Fruit fly (Drosophila melanogaster) whole organism, embryonic: ENCODE data around the gene CG43354.

ENCODE experiments used
- CG11696 ChIP-seq: fragments of 200-800 bp; sonication (Bioruptor generic); IDR thresholded peaks from 2 replicates; pipeline ENCODE4 v1.3.6; 2022; ENCODE audit warnings: missing biosample characterization, missing genetic modification characterization
- CG12769 ChIP-seq: fragments of 200-800 bp; sonication (Bioruptor generic); optimal IDR thresholded peaks from 2 replicates; lab custom pipeline; 2019; ENCODE audit warnings: missing biosample characterization, mild to moderate bottlenecking, missing genetic modification characterization, moderate library complexity
- CG15269 ChIP-seq: fragments of 200-800 bp; sonication (Bioruptor generic); optimal IDR thresholded peaks from 2 replicates; lab custom pipeline; 2018; ENCODE audit warnings: missing biosample characterization, mild to moderate bottlenecking, missing genetic modification characterization, moderate library complexity
- CG1603 ChIP-seq: fragments of 200-800 bp; sonication (Bioruptor generic); optimal IDR thresholded peaks from 2 replicates; lab custom pipeline; 2019; ENCODE audit warnings: missing biosample characterization, mild to moderate bottlenecking, missing genetic modification characterization, moderate library complexity
- CG2199 ChIP-seq: fragments of 200-800 bp; sonication (Bioruptor generic); IDR thresholded peaks from 3 replicates; pipeline ENCODE4 v1.3.6; 2022; ENCODE audit warnings: missing biosample characterization, missing genetic modification characterization
- CG2678 ChIP-seq: fragments of 200-800 bp; sonication (Bioruptor generic); optimal IDR thresholded peaks from 3 replicates; lab custom pipeline; 2019; ENCODE audit warnings: missing biosample characterization, mild to moderate bottlenecking, missing genetic modification characterization, moderate library complexity
- CG32532 ChIP-seq: fragments of 200-800 bp; sonication (Bioruptor generic); IDR thresholded peaks from 2 replicates; pipeline ENCODE4 v1.3.6; 2022; ENCODE audit warnings: missing biosample characterization, missing genetic modification characterization
- CG32767 ChIP-seq: fragments of 200-800 bp; sonication (Bioruptor generic); IDR thresholded peaks from 2 replicates; pipeline ENCODE4 v1.3.6; 2022; ENCODE audit warnings: missing biosample characterization, missing genetic modification characterization
- CG5245 ChIP-seq: fragments of 200-800 bp; sonication (Bioruptor generic); optimal IDR thresholded peaks from 3 replicates; lab custom pipeline; 2016; ENCODE audit warnings: missing biosample characterization, missing genetic modification characterization
- CG6813 ChIP-seq: fragments of 200-800 bp; sonication (Bioruptor generic); optimal IDR thresholded peaks from 2 replicates; lab custom pipeline; 2017; ENCODE audit warnings: missing biosample characterization, missing genetic modification characterization, mild to moderate bottlenecking, moderate library complexity, missing genetic modification reagents
- CG6854 ChIP-seq: fragments of 200-800 bp; sonication (Bioruptor generic); optimal IDR thresholded peaks from 3 replicates; lab custom pipeline; 2017; ENCODE audit warnings: missing biosample characterization, mild to moderate bottlenecking, missing genetic modification characterization
- CG7839 ChIP-seq: fragments of 200-800 bp; sonication (Bioruptor generic); optimal IDR thresholded peaks from 3 replicates; lab custom pipeline; 2018; ENCODE audit warnings: missing biosample characterization, mild to moderate bottlenecking, missing genetic modification characterization, moderate library complexity
- CG8290 ChIP-seq, 3 experiments: fragments of 200-800 bp; sonication (Bioruptor generic); optimal IDR thresholded peaks; 2 replicates each; lab custom pipeline; 2016 to 2019; ENCODE audit warnings: missing biosample characterization in 3 of 3, missing genetic modification characterization in 3 of 3, mild to moderate bottlenecking in 2 of 3, moderate library complexity in 1 of 3
- CG9727 ChIP-seq: fragments of 200-800 bp; sonication (Bioruptor generic); optimal IDR thresholded peaks from 3 replicates; lab custom pipeline; 2017; ENCODE audit warnings: missing biosample characterization, mild to moderate bottlenecking, missing genetic modification characterization
- Dip2 ChIP-seq: fragments of 200-800 bp; sonication (Bioruptor generic); IDR thresholded peaks from 2 replicates; pipeline ENCODE4 v1.3.6; 2022; ENCODE audit warnings: missing biosample characterization, missing genetic modification characterization
- E2f2 ChIP-seq: fragments of 200-800 bp; sonication (Bioruptor generic); IDR thresholded peaks from 2 replicates; pipeline ENCODE4 v1.3.6; 2022; ENCODE audit warnings: missing biosample characterization, missing genetic modification characterization
- GATAe ChIP-seq: fragments of 200-800 bp; sonication (Bioruptor generic); conservative IDR thresholded peaks from 2 replicates; pipeline ENCODE4 v1.3.6; 2022; ENCODE audit warnings: missing biosample characterization, missing genetic modification characterization
- Mad ChIP-seq: fragments of 200-800 bp; sonication (Bioruptor generic); optimal IDR thresholded peaks from 2 replicates; lab custom pipeline; 2016; ENCODE audit warnings: missing biosample characterization, missing genetic modification characterization
- Med ChIP-seq: fragments of 200-800 bp; sonication (Bioruptor generic); peaks from one replicate; lab custom pipeline; 2016; ENCODE audit warnings: missing biosample characterization, missing genetic modification characterization, mild to moderate bottlenecking, inconsistent platforms, moderate library complexity
- Rx ChIP-seq: fragments of 200-800 bp; sonication (Bioruptor generic); IDR thresholded peaks from 2 replicates; pipeline ENCODE4 v1.3.6; 2022; ENCODE audit warnings: missing biosample characterization, missing genetic modification characterization
- Sry-β ChIP-seq: fragments of 200-800 bp; sonication (Bioruptor generic); optimal IDR thresholded peaks from 2 replicates; lab custom pipeline; 2018; ENCODE audit warnings: missing biosample characterization, mild to moderate bottlenecking, missing genetic modification characterization, moderate library complexity
- Stat92E ChIP-seq, 3 experiments: fragments of >200 bp in 2 of 3; fragments of 200-800 bp in 1 of 3; sonication (Bioruptor generic) in 1 of 3; optimal IDR thresholded peaks; 2 replicates each; lab custom pipeline; 2017 to 2019; ENCODE audit warnings: missing biosample characterization in 3 of 3, missing genetic modification characterization in 3 of 3, mild to moderate bottlenecking in 1 of 3, moderate library complexity in 1 of 3
- Trl ChIP-seq, 3 experiments: fragments of >200 bp in 2 of 3; fragments of 200-800 bp in 1 of 3; sonication (Bioruptor generic) in 1 of 3; optimal IDR thresholded peaks; 2 replicates in 1 of 3; 3 replicates in 2 of 3; lab custom pipeline; 2016 to 2017; ENCODE audit warnings: missing biosample characterization in 1 of 3, missing genetic modification characterization in 1 of 3
- Vsx1 ChIP-seq: fragments of 200-800 bp; sonication (Bioruptor generic); optimal IDR thresholded peaks from 2 replicates; lab custom pipeline; 2017; ENCODE audit warnings: missing biosample characterization, mild to moderate bottlenecking, missing genetic modification characterization, missing genetic modification reagents
- ab ChIP-seq: fragments of 200-800 bp; sonication (Bioruptor generic); optimal IDR thresholded peaks from 2 replicates; lab custom pipeline; 2016; ENCODE audit warnings: missing biosample characterization, missing genetic modification characterization
- abd-A ChIP-seq: fragments of 200-800 bp; sonication (Bioruptor generic); optimal IDR thresholded peaks from 3 replicates; lab custom pipeline; 2019; ENCODE audit warnings: missing biosample characterization, mild to moderate bottlenecking, missing genetic modification characterization, moderate library complexity
- chinmo ChIP-seq: fragments of 200-800 bp; sonication (Bioruptor generic); IDR thresholded peaks from 4 replicates; pipeline ENCODE4 v1.3.6; 2022; ENCODE audit warnings: missing biosample characterization, missing genetic modification characterization; ENCODE audit not compliant: partially characterized antibody
- ci ChIP-seq: fragments of 200-800 bp; sonication (Bioruptor generic); IDR thresholded peaks from 3 replicates; pipeline ENCODE4 v1.3.6; 2022; ENCODE audit warnings: missing biosample characterization, missing genetic modification characterization
- crol ChIP-seq: fragments of 200-800 bp; sonication (Bioruptor generic); IDR thresholded peaks from 2 replicates; pipeline ENCODE4 v1.3.6; 2022; ENCODE audit warnings: missing biosample characterization, missing genetic modification characterization
- crp ChIP-seq, 2 experiments: fragments of 200-800 bp; sonication (Bioruptor generic); optimal IDR thresholded peaks; 2 replicates in 1 of 2; 3 replicates in 1 of 2; lab custom pipeline; 2017; ENCODE audit warnings: missing biosample characterization in 2 of 2, missing genetic modification characterization in 2 of 2, mild to moderate bottlenecking in 1 of 2, moderate library complexity in 1 of 2
- dysf ChIP-seq: fragments of 200-800 bp; sonication (Bioruptor generic); IDR thresholded peaks from 3 replicates; pipeline ENCODE4 v1.3.6; 2022; ENCODE audit warnings: missing biosample characterization, missing genetic modification characterization
- fd96Cb ChIP-seq: fragments of 200-800 bp; sonication (Bioruptor generic); optimal IDR thresholded peaks from 2 replicates; lab custom pipeline; 2018; ENCODE audit warnings: missing biosample characterization, mild to moderate bottlenecking, missing genetic modification characterization, moderate library complexity
- gcm2 ChIP-seq: fragments of 200-800 bp; sonication (Bioruptor generic); optimal IDR thresholded peaks from 2 replicates; lab custom pipeline; 2016; ENCODE audit warnings: missing biosample characterization, missing genetic modification characterization
- grn ChIP-seq: fragments of 200-800 bp; sonication (Bioruptor generic); optimal IDR thresholded peaks from 3 replicates; lab custom pipeline; 2017; ENCODE audit warnings: missing biosample characterization, missing genetic modification characterization
- inv ChIP-seq: fragments of 200-800 bp; sonication (Bioruptor generic); IDR thresholded peaks from 2 replicates; pipeline ENCODE4 v1.3.6; 2022; ENCODE audit warnings: missing biosample characterization, missing genetic modification characterization; ENCODE audit not compliant: partially characterized antibody
- klu ChIP-seq: fragments of 200-800 bp; sonication (Bioruptor generic); IDR thresholded peaks from 2 replicates; pipeline ENCODE4 v1.3.6; 2022; ENCODE audit warnings: missing biosample characterization, missing genetic modification characterization
- kni ChIP-seq: fragments of 200-800 bp; sonication (Bioruptor generic); optimal IDR thresholded peaks from 3 replicates; lab custom pipeline; 2017; ENCODE audit warnings: mild to moderate bottlenecking, missing biosample characterization, missing genetic modification reagents, missing genetic modification characterization
- lab ChIP-seq: fragments of 200-800 bp; sonication (Bioruptor generic); optimal IDR thresholded peaks from 3 replicates; lab custom pipeline; 2017; ENCODE audit warnings: missing biosample characterization, missing genetic modification characterization, mild to moderate bottlenecking, moderate library complexity, missing genetic modification reagents
- lbe ChIP-seq: fragments of 200-800 bp; sonication (Bioruptor generic); optimal IDR thresholded peaks from 2 replicates; lab custom pipeline; 2016; ENCODE audit warnings: missing biosample characterization, mild to moderate bottlenecking, missing genetic modification characterization
- odd ChIP-seq: fragments of 200-800 bp; sonication (Bioruptor generic); optimal IDR thresholded peaks from 2 replicates; lab custom pipeline; 2017; ENCODE audit warnings: missing biosample characterization, mild to moderate bottlenecking, missing genetic modification characterization
- so ChIP-seq: fragments of 200-800 bp; sonication (Bioruptor generic); IDR thresholded peaks from 3 replicates; pipeline ENCODE4 v1.3.6; 2022; ENCODE audit warnings: missing biosample characterization, missing genetic modification characterization
- ttk ChIP-seq: fragments of 200-800 bp; sonication (Bioruptor generic); IDR thresholded peaks from 2 replicates; pipeline ENCODE4 v2.1.2; 2022; ENCODE audit warnings: missing biosample characterization, missing genetic modification characterization
- unc-4 ChIP-seq: fragments of 200-800 bp; sonication (Bioruptor generic); IDR thresholded peaks from 2 replicates; pipeline ENCODE4 v1.3.6; 2022; ENCODE audit warnings: missing biosample characterization, missing genetic modification characterization; ENCODE audit not compliant: partially characterized antibody
- vvl ChIP-seq: fragments of 200-800 bp; sonication (Bioruptor generic); IDR thresholded peaks from 2 replicates; pipeline ENCODE4 v1.3.6; 2022; ENCODE audit warnings: missing biosample characterization, missing genetic modification characterization
- wdn ChIP-seq: fragments of 200-800 bp; sonication (Bioruptor generic); IDR thresholded peaks from 2 replicates; pipeline ENCODE4 v1.3.6; 2022; ENCODE audit warnings: missing biosample characterization, missing genetic modification characterization

CG43354 gene

DNA sequence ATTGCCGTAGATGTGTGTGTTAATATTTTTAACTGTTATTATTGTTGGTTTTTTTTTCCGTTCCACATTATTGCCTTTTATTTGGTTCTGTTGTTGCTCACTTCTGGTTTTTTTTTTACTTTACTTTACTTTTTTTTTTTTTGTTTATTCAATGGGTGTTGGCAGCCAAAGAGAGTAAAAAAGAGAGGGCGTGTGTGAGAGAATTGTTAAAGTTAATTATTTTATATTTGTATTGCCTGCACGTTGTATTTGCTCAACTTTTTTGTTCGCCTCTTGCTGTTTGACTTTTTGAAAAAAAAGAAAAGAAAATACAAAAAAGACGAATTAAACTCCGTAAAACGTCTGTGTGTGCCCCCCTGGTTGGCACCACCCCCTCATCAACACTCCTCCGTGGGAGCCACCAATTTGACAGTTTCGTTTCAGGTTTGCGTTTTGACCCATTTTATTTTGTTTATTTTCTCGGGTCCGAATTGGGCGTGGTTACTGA, 18.4 kb upstream of the CG43354 start (continued):
- TF ChIP-seq so (GFP tag; lab: Robert Waterston, UW) (no peak), lab (GFP tag; lab: Kevin White, UChicago) (peak; percentile 49), vvl (GFP tag; lab: Robert Waterston, UW) (peak; percentile 33; the same call in 1 of the 2 replicates), Stat92E (GFP tag; optimal IDR thresholded peaks at IDR 0.05; lab: Kevin White, UChicago) (no peak), Rx (GFP tag; lab: Robert Waterston, UW) (no peak), CG6813 (GFP tag; lab: Kevin White, UChicago) (peak; percentile 13), gcm2 (no peak), CG11696 (no peak), Sry-β (GFP tag; lab: Kevin White, UChicago) (no peak), CG2199 (GFP tag; lab: Robert Waterston, UW) (0 out of 3 replicates have a peak, but pooled peaks have one; percentile 56), CG32767 (GFP tag; lab: Robert Waterston, UW) (no peak), ci (GFP tag; lab: Robert Waterston, UW) (0 out of 3 replicates have a peak, but pooled peaks have one; percentile 22), CG12769 (peak; percentile 68), Vsx1 (GFP tag; lab: Kevin White, UChicago) (peak; percentile 44), CG2678 (tag; lab: Kevin White, UChicago) (peak; percentile 30), Dip2 (GFP tag; lab: Robert Waterston, UW) (no peak), inv (GFP tag; lab: Robert Waterston, UW) (no peak), CG6854 (GFP tag; lab: Kevin White, UChicago) (no peak), CG5245 (GFP tag; lab: Kevin White, UChicago) (no peak), ttk (GFP tag; lab: Robert Waterston, UW) (no peak), kni (GFP tag; lab: Kevin White, UChicago) (peak; percentile 85), odd (GFP tag; lab: Kevin White, UChicago) (no peak), lbe (GFP tag; lab: Kevin White, UChicago) (peak; percentile 53), wdn (GFP tag; lab: Robert Waterston, UW) (0 out of 2 replicates have a peak, but pooled peaks have one; percentile 19), CG15269 (no peak), Trl (optimal IDR thresholded peaks at IDR 0.05; lab: Kevin White, UChicago) (peak; percentile 19 to 60), Trl (GFP tag; optimal IDR thresholded peaks at IDR 0.05; lab: Kevin White, UChicago) (no peak), unc-4 (GFP tag; lab: Robert Waterston, UW) (no peak), E2f2 (GFP tag; lab: Robert Waterston, UW) (no peak), klu (GFP tag; lab: Robert Waterston, UW) (peak; percentile 8; the same call in 1 of the 2 replicates), CG1603 (tag; lab: Kevin White, UChicago) (no peak), CG9727 (GFP tag; lab: Kevin White, UChicago) (no peak), crp (GFP tag; optimal IDR thresholded peaks at IDR 0.05; lab: Kevin White, UChicago) (no peak), Mad (GFP tag; lab: Kevin White, UChicago) (no peak)
- TF ChIP-seq, all 482 proteins: peak for 40

DNA sequence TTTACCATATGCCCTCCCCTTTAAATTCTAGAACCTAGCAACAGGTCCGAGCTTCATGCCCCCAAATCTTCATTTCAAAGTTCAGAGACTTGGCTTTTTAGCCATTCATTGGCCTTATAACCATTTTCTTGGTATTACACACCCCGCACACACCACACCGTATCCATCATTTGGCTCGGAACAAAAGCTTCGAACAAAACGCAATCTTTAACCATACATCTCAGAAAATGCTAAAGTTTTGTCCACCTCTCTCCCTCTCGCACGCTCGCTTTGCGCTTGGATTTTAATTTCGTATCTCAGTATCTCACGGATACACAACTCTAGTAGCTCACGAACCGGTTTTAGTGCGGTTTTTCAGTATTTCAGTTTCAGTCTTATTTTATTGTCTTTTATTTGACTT, 17.8 kb upstream of the CG43354 start:
- TF ChIP-seq chinmo (GFP tag; lab: Robert Waterston, UW) (0 out of 4 replicates have a peak, but pooled peaks have one; percentile 76), fd96Cb (tag; lab: Kevin White, UChicago) (no peak), crol (GFP tag; lab: Robert Waterston, UW) (peak; percentile 66), grn (GFP tag; lab: Kevin White, UChicago) (peak; percentile 76), ab (peak; percentile 12), GATAe (GFP tag; lab: Robert Waterston, UW) (no peak), CG8290 (GFP tag; optimal IDR thresholded peaks at IDR 0.05; lab: Kevin White, UChicago) (no peak), CG8290 (tag; optimal IDR thresholded peaks at IDR 0.05; lab: Kevin White, UChicago) (peak in 1 of 2 experiments; percentile 20), dysf (GFP tag; lab: Robert Waterston, UW) (no peak), Med (GFP tag; lab: Kevin White, UChicago) (peak; percentile 19), vvl (GFP tag; lab: Robert Waterston, UW) (peak; percentile 28; the same call in 1 of the 2 replicates), Trl (optimal IDR thresholded peaks at IDR 0.05; lab: Kevin White, UChicago) (peak in 1 of 2 experiments; percentile 6), Trl (GFP tag; optimal IDR thresholded peaks at IDR 0.05; lab: Kevin White, UChicago) (no peak), CG12769 (peak; percentile 55), CG2199 (GFP tag; lab: Robert Waterston, UW) (peak; percentile 78; the same call in 2 of the 3 replicates), CG32532 (0 out of 2 replicates have a peak, but pooled peaks have one; percentile 16), CG7839 (tag; lab: Kevin White, UChicago) (no peak), abd-A (tag; lab: Kevin White, UChicago) (peak; percentile 20)
